Fruit fly (Drosophila melanogaster): ENCODE measurements around the gene CG15529.

The CG15529 gene

dm6 chr3R:30179934-30180333 lies 28.1 kb downstream of the CG15529 start, which contains the start of gene Bet5:
Gene Bet5, plus strand, starts transcription at chr3R:30180232.
- no peak for TF ChIP-seq Pif1B (GFP tag; optimal IDR thresholded peaks at IDR 0.05)
- TF ChIP-seq CG34367 (tag; optimal IDR thresholded peaks at IDR 0.05): no peak
- no peak for TF ChIP-seq D1 (tag; optimal IDR thresholded peaks at IDR 0.05)
- no peak for TF ChIP-seq CG17806 (tag; optimal IDR thresholded peaks at IDR 0.05)
- no peak for TF ChIP-seq fd96Ca (GFP tag; IDR thresholded peaks at IDR 0.05)
- TF ChIP-seq CG8159 (tag; optimal IDR thresholded peaks at IDR 0.05): no peak
- TF ChIP-seq CG12605 (GFP tag; IDR thresholded peaks at IDR 0.05): no peak
- no peak for TF ChIP-seq Pif1A (GFP tag; optimal IDR thresholded peaks at IDR 0.05)
- no peak for TF ChIP-seq CG32121 (GFP tag; IDR thresholded peaks at IDR 0.05)
- no peak for TF ChIP-seq CG15710 (tag; optimal IDR thresholded peaks at IDR 0.05)
- no peak for TF ChIP-seq Snoo (tag; optimal IDR thresholded peaks at IDR 0.05)
- TF ChIP-seq CG9948 (tag; optimal IDR thresholded peaks at IDR 0.05): no peak

dm6 chr3R:30183872-30184271 lies 32.0 kb downstream of the CG15529 start:
- peak; percentile 90 for TF ChIP-seq EcR (GFP tag; optimal IDR thresholded peaks at IDR 0.05)
- TF ChIP-seq CG4496 (GFP tag; IDR thresholded peaks at IDR 0.05): no peak

- TF ChIP-seq Pif1A (GFP tag; optimal IDR thresholded peaks at IDR 0.05) (no peak), Pif1B (GFP tag; optimal IDR thresholded peaks at IDR 0.05) (no peak), EcR (GFP tag; optimal IDR thresholded peaks at IDR 0.05) (no peak), CG8159 (tag; optimal IDR thresholded peaks at IDR 0.05) (no peak), CG32121 (GFP tag; IDR thresholded peaks at IDR 0.05) (no peak), CG14655 (GFP tag; optimal IDR thresholded peaks at IDR 0.05) (no peak), CG8301 (tag; optimal IDR thresholded peaks at IDR 0.05) (no peak), CG10348 (GFP tag; IDR thresholded peaks at IDR 0.05) (no peak), CG13204 (GFP tag; optimal IDR thresholded peaks at IDR 0.05) (no peak), CG12605 (GFP tag; IDR thresholded peaks at IDR 0.05) (no peak), CG15710 (tag; optimal IDR thresholded peaks at IDR 0.05) (no peak), CG4496 (GFP tag; IDR thresholded peaks at IDR 0.05) (no peak), CG9948 (tag; optimal IDR thresholded peaks at IDR 0.05) (no peak), D1 (tag; optimal IDR thresholded peaks at IDR 0.05) (no peak), gl (tag; optimal IDR thresholded peaks at IDR 0.05) (no peak)
Observed at dm6 chr3R:30189398-30189797, 37.5 kb downstream of the CG15529 start.

DNA sequence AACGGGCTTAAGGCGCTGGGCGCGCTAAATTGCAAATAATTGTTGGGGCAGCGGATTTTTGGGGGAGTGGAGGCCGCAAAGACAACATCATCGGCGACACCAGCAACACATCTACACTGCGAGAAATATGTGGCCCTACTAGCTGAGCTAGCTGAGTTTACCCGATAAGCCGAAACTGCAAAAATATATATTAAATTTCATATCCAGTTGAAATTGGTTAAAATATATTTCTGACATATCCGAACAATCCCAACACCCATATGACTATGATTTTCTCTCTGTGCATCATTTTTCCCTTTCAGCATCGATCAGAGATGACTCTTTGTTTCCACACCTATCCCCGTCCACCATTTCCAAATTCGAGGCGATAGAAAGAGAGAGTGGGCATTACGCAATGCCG lies 38.0 kb downstream of the CG15529 start:
- TF ChIP-seq CG17806 (tag; optimal IDR thresholded peaks at IDR 0.05): peak; percentile 67
- TF ChIP-seq fd96Ca (GFP tag; IDR thresholded peaks at IDR 0.05): peak; percentile 58; the same call in 1 of the 3 replicates
- peak; percentile 65 for TF ChIP-seq Snoo (tag; optimal IDR thresholded peaks at IDR 0.05)
- TF ChIP-seq CG12605 (GFP tag; IDR thresholded peaks at IDR 0.05): no peak
- peak; percentile 35; the same call in 1 of the 2 replicates for TF ChIP-seq CG32121 (GFP tag; IDR thresholded peaks at IDR 0.05)
- no peak for TF ChIP-seq D1 (tag; optimal IDR thresholded peaks at IDR 0.05)
- no peak for TF ChIP-seq EcR (GFP tag; optimal IDR thresholded peaks at IDR 0.05)
- peak; percentile 31 for TF ChIP-seq CG8301 (tag; optimal IDR thresholded peaks at IDR 0.05)
- TF ChIP-seq CG15710 (tag; optimal IDR thresholded peaks at IDR 0.05): peak; percentile 59
- peak; percentile 67 for TF ChIP-seq Pif1A (GFP tag; optimal IDR thresholded peaks at IDR 0.05)
- TF ChIP-seq CG8159 (tag; optimal IDR thresholded peaks at IDR 0.05): peak; percentile 69
- TF ChIP-seq CG10348 (GFP tag; IDR thresholded peaks at IDR 0.05): no peak
- peak; percentile 29; the same call in 1 of the 2 replicates for TF ChIP-seq Ets98B (GFP tag; IDR thresholded peaks at IDR 0.05)
- TF ChIP-seq CG34367 (tag; optimal IDR thresholded peaks at IDR 0.05): peak; percentile 41
- TF ChIP-seq Pif1B (GFP tag; optimal IDR thresholded peaks at IDR 0.05): peak; percentile 51
- peak; percentile 59; the same call in 2 of the 3 replicates for TF ChIP-seq CG4496 (GFP tag; IDR thresholded peaks at IDR 0.05)
- peak; percentile 35 for TF ChIP-seq gl (tag; optimal IDR thresholded peaks at IDR 0.05)
- peak; percentile 62 for TF ChIP-seq CG9948 (tag; optimal IDR thresholded peaks at IDR 0.05)
- TF ChIP-seq rn (GFP tag; IDR thresholded peaks at IDR 0.05): no peak
- TF ChIP-seq CG13204 (GFP tag; optimal IDR thresholded peaks at IDR 0.05): no peak
- TF ChIP-seq CG14655 (GFP tag; optimal IDR thresholded peaks at IDR 0.05): peak; percentile 37

DNA sequence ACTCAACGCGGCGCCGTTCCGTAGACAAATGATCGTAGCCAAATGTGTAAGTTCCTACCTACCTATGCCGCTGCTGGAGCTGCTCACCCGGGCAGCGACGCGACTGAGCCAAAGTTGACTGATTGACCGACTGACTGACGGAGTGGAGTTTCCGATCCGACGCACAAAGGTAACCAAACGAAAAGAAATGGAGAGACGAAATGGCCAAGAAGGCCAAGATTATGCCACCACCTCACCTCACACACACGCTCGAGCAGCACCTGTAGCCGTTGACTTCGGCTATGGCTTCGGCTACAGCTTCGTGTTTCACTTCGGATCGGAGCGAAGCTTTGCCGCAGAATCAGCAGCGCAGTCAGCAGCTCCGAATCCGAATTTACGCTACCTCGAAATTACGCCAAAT lies 39.2 kb downstream of the CG15529 start, which contains the start of gene CG9747:
Gene CG9747 (minus strand): TSS at position 206 of the 400 bp plus-strand sequence.
- no peak for TF ChIP-seq D1 (tag; optimal IDR thresholded peaks at IDR 0.05)
- peak; percentile 18 for TF ChIP-seq EcR (GFP tag; optimal IDR thresholded peaks at IDR 0.05)

dm6 chr3R:30191462-30191874 lies 39.6 kb downstream of the CG15529 start:
- no peak for TF ChIP-seq CG12605 (GFP tag; IDR thresholded peaks at IDR 0.05)
- TF ChIP-seq CG9948 (tag; optimal IDR thresholded peaks at IDR 0.05): peak; percentile 27
- no peak for TF ChIP-seq CG4496 (GFP tag; IDR thresholded peaks at IDR 0.05)
- no peak for TF ChIP-seq gl (tag; optimal IDR thresholded peaks at IDR 0.05)
- peak; percentile 29 for TF ChIP-seq CG34367 (tag; optimal IDR thresholded peaks at IDR 0.05)
- TF ChIP-seq CG15710 (tag; optimal IDR thresholded peaks at IDR 0.05): peak; percentile 43
- TF ChIP-seq CG13204 (GFP tag; optimal IDR thresholded peaks at IDR 0.05): no peak
- peak; percentile 65 for TF ChIP-seq Pif1B (GFP tag; optimal IDR thresholded peaks at IDR 0.05)
- TF ChIP-seq Snoo (tag; optimal IDR thresholded peaks at IDR 0.05): peak; percentile 48
- TF ChIP-seq CG8301 (tag; optimal IDR thresholded peaks at IDR 0.05): peak; percentile 42
- no peak for TF ChIP-seq rn (GFP tag; IDR thresholded peaks at IDR 0.05)
- peak; percentile 67 for TF ChIP-seq Pif1A (GFP tag; optimal IDR thresholded peaks at IDR 0.05)
- TF ChIP-seq CG8159 (tag; optimal IDR thresholded peaks at IDR 0.05): no peak
- TF ChIP-seq CG32121 (GFP tag; IDR thresholded peaks at IDR 0.05): no peak
- TF ChIP-seq CG17806 (tag; optimal IDR thresholded peaks at IDR 0.05): no peak
- TF ChIP-seq D1 (tag; optimal IDR thresholded peaks at IDR 0.05): no peak
- no peak for TF ChIP-seq Ets98B (GFP tag; IDR thresholded peaks at IDR 0.05)
- no peak for TF ChIP-seq fd96Ca (GFP tag; IDR thresholded peaks at IDR 0.05)
- no peak for TF ChIP-seq CG10348 (GFP tag; IDR thresholded peaks at IDR 0.05)
- peak; percentile 48 for TF ChIP-seq CG14655 (GFP tag; optimal IDR thresholded peaks at IDR 0.05)
- TF ChIP-seq EcR (GFP tag; optimal IDR thresholded peaks at IDR 0.05): no peak

All from whole organism, pupa.